Fruit fly (Drosophila melanogaster): ENCODE measurements around the gene Rcd2.
A peak's percentile ranks its signal among the peaks of the same experiment; 100 is the strongest.

The Rcd2 gene

dm6 chr3L:20517897-20518804, 22.1 kb downstream of the Rcd2 start:
- no peak for TF ChIP-seq bab1 (GFP tag; optimal IDR thresholded peaks at IDR 0.05)
- peak; percentile 22 for TF ChIP-seq CG14711 (tag; optimal IDR thresholded peaks at IDR 0.05)
- peak; percentile 46 for TF ChIP-seq CG12768 (GFP tag; optimal IDR thresholded peaks at IDR 0.05)
- TF ChIP-seq cnc (optimal IDR thresholded peaks at IDR 0.05): peak in 1 of 2 experiments; percentile 62
- peak; percentile 50 for TF ChIP-seq Crg-1 (GFP tag; optimal IDR thresholded peaks at IDR 0.05)
- no peak for TF ChIP-seq CG33017 (tag; optimal IDR thresholded peaks at IDR 0.05)
- TF ChIP-seq kay (GFP tag; ENCODE audit: borderline replicate concordance): peak; percentile 90
- no peak for TF ChIP-seq CG11617 (GFP tag; optimal IDR thresholded peaks at IDR 0.05)
- TF ChIP-seq tj (GFP tag; optimal IDR thresholded peaks at IDR 0.05): peak; percentile 77
- TF ChIP-seq Mnt (GFP tag; optimal IDR thresholded peaks at IDR 0.05): peak; percentile 9
- TF ChIP-seq cic (GFP tag; optimal IDR thresholded peaks at IDR 0.05): peak; percentile 72
- TF ChIP-seq Clk (GFP tag; optimal IDR thresholded peaks at IDR 0.05): peak; percentile 22
- peak; percentile 14 for TF ChIP-seq CG7045 (GFP tag; optimal IDR thresholded peaks at IDR 0.05)

dm6 chr3L:20517179-20517834, 22.9 kb downstream of the Rcd2 start:
- TF ChIP-seq tj (GFP tag; optimal IDR thresholded peaks at IDR 0.05) (peak; percentile 67), ovo (GFP tag; optimal IDR thresholded peaks at IDR 0.05) (no peak), toe (GFP tag; optimal IDR thresholded peaks at IDR 0.05) (no peak), Mnt (GFP tag; optimal IDR thresholded peaks at IDR 0.05) (peak; percentile 32), CG12768 (GFP tag; optimal IDR thresholded peaks at IDR 0.05) (no peak), pad (GFP tag; optimal IDR thresholded peaks at IDR 0.05) (peak; percentile 2), cic (GFP tag; optimal IDR thresholded peaks at IDR 0.05) (peak; percentile 51)

dm6 chr3L:20516519-20517178, 23.6 kb downstream of the Rcd2 start:
- TF ChIP-seq cnc (optimal IDR thresholded peaks at IDR 0.05) (no peak), ovo (GFP tag; optimal IDR thresholded peaks at IDR 0.05) (peak; percentile 24), bab1 (GFP tag; optimal IDR thresholded peaks at IDR 0.05) (peak; percentile 34), CG14711 (tag; optimal IDR thresholded peaks at IDR 0.05) (peak; percentile 81), CG7101 (tag; optimal IDR thresholded peaks at IDR 0.05) (peak; percentile 88), Hr96 (GFP tag; optimal IDR thresholded peaks at IDR 0.05) (no peak), CG11617 (GFP tag; optimal IDR thresholded peaks at IDR 0.05) (peak; percentile 76), pad (GFP tag; optimal IDR thresholded peaks at IDR 0.05) (peak; percentile 46), CG12768 (GFP tag; optimal IDR thresholded peaks at IDR 0.05) (peak; percentile 53), Clk (GFP tag; optimal IDR thresholded peaks at IDR 0.05) (peak; percentile 26), CG5204 (GFP tag; optimal IDR thresholded peaks at IDR 0.05) (no peak), kay (GFP tag; ENCODE audit: borderline replicate concordance) (peak; percentile 76), Mnt (GFP tag; optimal IDR thresholded peaks at IDR 0.05) (peak; percentile 70), Crg-1 (GFP tag; optimal IDR thresholded peaks at IDR 0.05) (no peak), cic (GFP tag; optimal IDR thresholded peaks at IDR 0.05) (peak; percentile 82), CG7045 (GFP tag; optimal IDR thresholded peaks at IDR 0.05) (peak; percentile 63), CG33017 (tag; optimal IDR thresholded peaks at IDR 0.05) (peak; percentile 88), CG1620 (GFP tag; optimal IDR thresholded peaks at IDR 0.05) (no peak), tj (GFP tag; optimal IDR thresholded peaks at IDR 0.05) (no peak), toe (GFP tag; optimal IDR thresholded peaks at IDR 0.05) (no peak)

- TF ChIP-seq CG7101 (tag; optimal IDR thresholded peaks at IDR 0.05) (no peak), kay (GFP tag; ENCODE audit: borderline replicate concordance) (peak; percentile 90), CG11617 (GFP tag; optimal IDR thresholded peaks at IDR 0.05) (no peak), cic (GFP tag; optimal IDR thresholded peaks at IDR 0.05) (peak; percentile 24), cnc (optimal IDR thresholded peaks at IDR 0.05) (no peak), bab1 (GFP tag; optimal IDR thresholded peaks at IDR 0.05) (no peak), CG33017 (tag; optimal IDR thresholded peaks at IDR 0.05) (no peak)
Measured at dm6 chr3L:20514101-20514500, 26.1 kb downstream of the Rcd2 start.

dm6 chr3L:20511499-20512108, 28.6 kb downstream of the Rcd2 start:
- TF ChIP-seq kay (GFP tag; ENCODE audit: borderline replicate concordance) (peak; percentile 79), CG5204 (GFP tag; optimal IDR thresholded peaks at IDR 0.05) (no peak), Mnt (GFP tag; optimal IDR thresholded peaks at IDR 0.05) (peak; percentile 10)

Data from whole organism, adult.